Worm (Caenorhabditis elegans) whole organism, mixed stage, embryonic: Measurements from ENCODE around the gene F46B6.5.

Source experiments
- M03D4.4 ChIP-seq: sonication (generic microtip); optimal IDR thresholded peaks from 2 replicates; lab custom pipeline; 2017; ENCODE audit warnings: mild to moderate bottlenecking, missing genetic modification characterization, missing compliant biosample characterization
- blmp-1 ChIP-seq: fragments of 150-350 bp; optimal IDR thresholded peaks from 2 replicates; lab custom pipeline; 2014; ENCODE audit warnings: missing biosample characterization, missing genetic modification characterization
- ceh-43 ChIP-seq: fragments of 200-800 bp; sonication (Bioruptor generic); optimal IDR thresholded peaks from 2 replicates; lab custom pipeline; 2018; ENCODE audit warnings: mild to moderate bottlenecking, missing genetic modification characterization, moderate library complexity, missing compliant biosample characterization
- ceh-83 ChIP-seq: fragments of 200-800 bp; sonication (Bioruptor generic); optimal IDR thresholded peaks from 2 replicates; lab custom pipeline; 2018; ENCODE audit warnings: mild to moderate bottlenecking, missing genetic modification characterization, missing compliant biosample characterization
- ces-1 ChIP-seq: fragments of 150-350 bp; optimal IDR thresholded peaks from 2 replicates; lab custom pipeline; 2014; ENCODE audit warnings: missing biosample characterization, missing genetic modification reagents, missing genetic modification characterization
- cnd-1 ChIP-seq: fragments of 200-800 bp; sonication (Bioruptor generic); optimal IDR thresholded peaks from 2 replicates; lab custom pipeline; 2018; ENCODE audit warnings: mild to moderate bottlenecking, missing genetic modification characterization, missing compliant biosample characterization
- drap-1 ChIP-seq: fragments of 200-800 bp; sonication (Bioruptor generic); optimal IDR thresholded peaks from 3 replicates; lab custom pipeline; 2018; ENCODE audit warnings: mild to moderate bottlenecking, missing genetic modification characterization, missing compliant biosample characterization
- elt-1 ChIP-seq: sonication (generic microtip); optimal IDR thresholded peaks from 2 replicates; lab custom pipeline; 2017; ENCODE audit warnings: missing genetic modification characterization, mild to moderate bottlenecking, missing compliant biosample characterization, antibody characterized with exemption, moderate library complexity, borderline replicate concordance; ENCODE audit not compliant: insufficient read depth
- elt-3 ChIP-seq: fragments of 150-350 bp; optimal IDR thresholded peaks from 2 replicates; lab custom pipeline; 2014; ENCODE audit warnings: missing biosample characterization, missing genetic modification characterization
- flh-1 ChIP-seq: fragments of 200-800 bp; sonication (Bioruptor generic); optimal IDR thresholded peaks from 2 replicates; lab custom pipeline; 2018; ENCODE audit warnings: mild to moderate bottlenecking, missing genetic modification characterization, moderate library complexity, missing compliant biosample characterization
- ham-2 ChIP-seq: fragments of 200-800 bp; sonication (Bioruptor generic); optimal IDR thresholded peaks from 2 replicates; lab custom pipeline; 2018; ENCODE audit warnings: mild to moderate bottlenecking, missing genetic modification characterization, missing compliant biosample characterization
- hlh-1 ChIP-seq: fragments of 150-350 bp; optimal IDR thresholded peaks from 2 replicates; lab custom pipeline; 2014; ENCODE audit warnings: missing biosample characterization, missing genetic modification reagents, missing genetic modification characterization
- lin-13 ChIP-seq: fragments of 150-350 bp; optimal IDR thresholded peaks from 2 replicates; lab custom pipeline; 2014; ENCODE audit warnings: missing biosample characterization, missing genetic modification characterization
- lin-32 ChIP-seq: fragments of 200-800 bp; sonication (Bioruptor generic); optimal IDR thresholded peaks from 2 replicates; lab custom pipeline; 2018; ENCODE audit warnings: mild to moderate bottlenecking, missing genetic modification characterization, missing compliant biosample characterization
- lsy-2 ChIP-seq: fragments of 150-350 bp; optimal IDR thresholded peaks from 2 replicates; lab custom pipeline; 2014; ENCODE audit warnings: missing biosample characterization, missing genetic modification characterization
- mab-5 ChIP-seq: fragments of 150-350 bp; optimal IDR thresholded peaks from 2 replicates; lab custom pipeline; 2014; ENCODE audit warnings: missing biosample characterization, missing genetic modification characterization
- mep-1 ChIP-seq: fragments of 150-350 bp; optimal IDR thresholded peaks from 2 replicates; lab custom pipeline; 2017; ENCODE audit warnings: missing biosample characterization, missing genetic modification reagents, missing genetic modification characterization, inconsistent platforms
- nhr-12 ChIP-seq: fragments of 150-350 bp; optimal IDR thresholded peaks from 2 replicates; lab custom pipeline; 2014; ENCODE audit warnings: missing biosample characterization, missing genetic modification characterization
- nhr-237 ChIP-seq: fragments of 150-350 bp; optimal IDR thresholded peaks from 2 replicates; lab custom pipeline; 2014; ENCODE audit warnings: missing biosample characterization, missing genetic modification characterization
- nhr-28 ChIP-seq: fragments of 150-350 bp; optimal IDR thresholded peaks from 2 replicates; lab custom pipeline; 2014; ENCODE audit warnings: missing biosample characterization, missing genetic modification characterization
- nhr-76 ChIP-seq: sonication (generic microtip); optimal IDR thresholded peaks from 2 replicates; lab custom pipeline; 2017; ENCODE audit warnings: missing biosample characterization, missing genetic modification characterization
- pha-4 ChIP-seq: fragments of 150-350 bp; optimal IDR thresholded peaks from 2 replicates; lab custom pipeline; 2018; ENCODE audit warnings: missing biosample characterization, missing genetic modification reagents, missing genetic modification characterization
- sem-2 ChIP-seq: fragments of 200-800 bp; sonication (Bioruptor generic); optimal IDR thresholded peaks from 2 replicates; lab custom pipeline; 2018; ENCODE audit warnings: mild to moderate bottlenecking, missing genetic modification characterization, missing compliant biosample characterization
- snpc-4 ChIP-seq: fragments of 150-350 bp; optimal IDR thresholded peaks from 2 replicates; lab custom pipeline; 2014; ENCODE audit warnings: missing biosample characterization, missing genetic modification characterization
- sptf-1 ChIP-seq: sonication (generic microtip); optimal IDR thresholded peaks from 2 replicates; lab custom pipeline; 2017; ENCODE audit warnings: mild to moderate bottlenecking, missing genetic modification characterization, moderate library complexity, missing compliant biosample characterization
- tbx-8 ChIP-seq: fragments of 200-800 bp; sonication (Bioruptor generic); optimal IDR thresholded peaks from 2 replicates; lab custom pipeline; 2018; ENCODE audit warnings: mild to moderate bottlenecking, missing genetic modification characterization, moderate library complexity, missing compliant biosample characterization
- unc-120 ChIP-seq: sonication (generic microtip); optimal IDR thresholded peaks from 2 replicates; lab custom pipeline; 2017; ENCODE audit warnings: missing genetic modification characterization, missing compliant biosample characterization; ENCODE audit not compliant: poor library complexity, severe bottlenecking
- unc-39 ChIP-seq: fragments of 150-350 bp; optimal IDR thresholded peaks from 2 replicates; lab custom pipeline; 2014; ENCODE audit warnings: missing biosample characterization, missing genetic modification characterization
- unc-62 ChIP-seq: fragments of 150-350 bp; optimal IDR thresholded peaks from 2 replicates; lab custom pipeline; 2014; ENCODE audit warnings: missing biosample characterization, missing genetic modification reagents, missing genetic modification characterization
- zip-8 ChIP-seq: fragments of 150-350 bp; optimal IDR thresholded peaks from 2 replicates; lab custom pipeline; 2014; ENCODE audit warnings: missing biosample characterization, missing genetic modification characterization
- ztf-11 ChIP-seq: fragments of 150-350 bp; optimal IDR thresholded peaks from 2 replicates; lab custom pipeline; 2014; ENCODE audit warnings: missing biosample characterization, missing genetic modification characterization

The F46B6.5 gene

DNA sequence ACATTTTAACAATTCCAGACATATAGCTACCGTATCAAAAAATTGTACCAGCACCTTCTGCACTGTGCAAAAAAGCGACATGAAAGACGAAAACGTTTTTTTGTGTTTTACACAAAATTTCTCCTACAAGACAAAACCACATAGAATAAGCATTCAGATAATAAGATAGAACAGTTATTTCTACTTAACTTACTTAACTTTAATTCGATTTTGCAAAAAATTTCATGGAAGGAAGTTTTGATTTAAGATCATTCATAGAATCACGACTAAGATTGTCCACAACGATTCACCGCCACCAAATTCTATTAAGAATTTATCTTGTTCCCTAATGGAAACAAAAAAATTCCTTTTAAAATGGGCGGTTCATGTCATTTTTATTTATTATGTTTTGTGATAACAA is 19.1 kb downstream of the F46B6.5 start:
- TF ChIP-seq ces-1 = peak; percentile 94
- no peak for TF ChIP-seq cnd-1 (tag; lab: Kevin White, UChicago)
- TF ChIP-seq sptf-1 = no peak
- TF ChIP-seq elt-3 = no peak
- no peak for TF ChIP-seq nhr-12 (tag; lab: Kevin White, UChicago)
- no peak for TF ChIP-seq lsy-2 (tag; lab: Kevin White, UChicago)
- no peak for TF ChIP-seq tbx-8 (GFP tag; lab: Kevin White, UChicago)
- TF ChIP-seq sem-2 = no peak

DNA sequence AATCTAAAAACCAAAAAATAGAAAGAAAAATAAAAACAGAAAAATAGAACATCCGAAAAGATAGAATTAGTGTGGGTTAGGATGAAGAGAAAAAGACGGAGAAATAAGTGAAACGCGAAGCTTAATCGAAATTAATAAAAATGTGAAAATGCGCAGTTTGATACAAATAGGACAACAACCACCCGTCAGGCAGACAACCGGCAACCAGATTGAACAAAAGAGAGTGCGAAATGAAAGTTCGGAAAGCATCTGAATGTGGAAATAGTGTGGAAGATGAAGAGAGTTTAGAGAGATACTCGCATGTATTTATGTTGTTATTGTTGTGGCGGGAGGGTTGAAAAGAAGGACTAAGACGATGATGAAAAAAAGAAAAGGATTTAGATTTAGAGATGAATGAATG is 24.4 kb downstream of the F46B6.5 start:
- TF ChIP-seq mep-1 (no peak), ztf-11 (tag; lab: Kevin White, UChicago) (no peak), blmp-1 (peak; percentile 74)
- TF ChIP-seq, all 35 proteins: peak for 1

DNA sequence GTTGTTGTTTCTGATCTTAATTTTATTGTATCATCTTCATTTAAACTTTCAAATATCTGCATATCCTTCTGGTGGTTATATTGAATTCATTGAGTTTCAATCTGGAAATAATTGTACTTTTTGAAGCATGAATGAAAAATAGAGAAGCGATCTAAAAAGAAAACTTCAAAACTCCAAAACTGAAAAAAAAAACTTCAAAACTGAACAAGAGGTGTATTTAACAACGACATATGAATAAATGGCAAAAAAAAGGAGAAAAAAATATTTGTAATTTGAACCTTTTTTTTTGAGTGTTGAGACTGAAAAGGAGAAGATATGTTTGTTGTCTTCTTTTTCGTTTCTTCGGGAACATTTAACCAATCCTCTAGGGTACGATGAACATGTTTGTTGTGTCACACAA is 25.0 kb downstream of the F46B6.5 start, which contains the start of gene F58E6.11:
Gene F58E6.11 (minus strand): TSS at position 101 of the 400 bp plus-strand sequence.
- TF ChIP-seq elt-1 (tag; lab: Kevin White, UChicago) (no peak), nhr-237 (tag; lab: Kevin White, UChicago) (no peak), nhr-76 (tag; lab: Kevin White, UChicago) (no peak), unc-62 (no peak), nhr-12 (tag; lab: Kevin White, UChicago) (no peak), mep-1 (no peak), lin-13 (no peak), blmp-1 (no peak)

DNA sequence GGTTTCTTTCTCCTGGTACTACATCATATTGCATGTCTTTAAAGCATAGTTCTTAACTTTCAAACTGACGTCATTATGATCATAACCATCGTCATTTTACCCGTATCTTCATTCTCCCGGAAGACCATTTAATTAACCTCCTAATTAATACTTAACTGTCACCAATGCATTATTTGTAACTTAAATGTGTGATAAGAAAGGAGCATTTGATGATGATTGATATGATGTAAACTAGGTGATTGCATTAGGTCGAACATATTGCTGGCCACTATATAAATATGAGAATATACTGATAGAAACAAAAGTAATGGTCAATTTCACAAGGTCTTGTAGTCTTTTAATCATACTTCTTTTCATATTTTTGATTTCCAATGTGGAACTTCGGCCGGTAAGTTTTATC is 26.6 kb downstream of the F46B6.5 start, which contains the start of gene hrg-3:
Gene hrg-3 (plus strand): TSS at position 227 of the 400 bp plus-strand sequence.
- TF ChIP-seq ceh-43 (no peak), elt-1 (tag; lab: Kevin White, UChicago) (no peak), sptf-1 (no peak), drap-1 (no peak), zip-8 (tag; lab: Kevin White, UChicago) (no peak), tbx-8 (GFP tag; lab: Kevin White, UChicago) (no peak), mab-5 (tag; lab: Kevin White, UChicago) (no peak), lin-32 (GFP tag; lab: Kevin White, UChicago) (no peak), hlh-1 (no peak), nhr-237 (tag; lab: Kevin White, UChicago) (no peak), blmp-1 (no peak), nhr-76 (tag; lab: Kevin White, UChicago) (no peak)

DNA sequence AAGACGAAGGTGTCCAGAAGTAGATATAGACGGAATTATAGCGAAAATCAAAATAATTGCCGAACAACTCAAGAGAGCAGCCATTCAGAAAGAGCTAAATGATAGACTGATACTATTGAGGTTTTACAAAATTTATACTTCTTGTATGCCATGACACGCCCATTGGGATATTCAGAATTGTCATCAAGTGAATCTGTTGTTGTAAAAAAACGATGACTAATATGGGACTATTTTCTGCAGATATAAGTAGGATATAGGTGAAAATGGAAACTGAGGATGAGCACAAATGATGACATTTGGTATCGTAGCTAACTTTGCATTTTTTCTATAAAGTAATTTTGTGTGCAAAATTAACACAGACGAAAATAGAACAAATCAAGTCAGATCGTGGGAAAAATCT is 27.1 kb downstream of the F46B6.5 start, which contains the start of gene F58E6.8:
Gene F58E6.8 (minus strand): TSS at position 101 of the 400 bp plus-strand sequence.
- no peak for TF ChIP-seq ham-2 (GFP tag; lab: Kevin White, UChicago)
- TF ChIP-seq pha-4 = no peak
- no peak for TF ChIP-seq nhr-76 (tag; lab: Kevin White, UChicago)
- no peak for TF ChIP-seq elt-1 (tag; lab: Kevin White, UChicago)
- TF ChIP-seq cnd-1 (tag; lab: Kevin White, UChicago) = no peak
- no peak for TF ChIP-seq nhr-12 (tag; lab: Kevin White, UChicago)
- TF ChIP-seq ceh-83 = no peak
- no peak for TF ChIP-seq mep-1
- no peak for TF ChIP-seq ces-1
- no peak for TF ChIP-seq lin-32 (GFP tag; lab: Kevin White, UChicago)
- no peak for TF ChIP-seq flh-1
- TF ChIP-seq zip-8 (tag; lab: Kevin White, UChicago) = no peak
- TF ChIP-seq ztf-11 (tag; lab: Kevin White, UChicago) = no peak
- TF ChIP-seq sptf-1 = no peak

DNA sequence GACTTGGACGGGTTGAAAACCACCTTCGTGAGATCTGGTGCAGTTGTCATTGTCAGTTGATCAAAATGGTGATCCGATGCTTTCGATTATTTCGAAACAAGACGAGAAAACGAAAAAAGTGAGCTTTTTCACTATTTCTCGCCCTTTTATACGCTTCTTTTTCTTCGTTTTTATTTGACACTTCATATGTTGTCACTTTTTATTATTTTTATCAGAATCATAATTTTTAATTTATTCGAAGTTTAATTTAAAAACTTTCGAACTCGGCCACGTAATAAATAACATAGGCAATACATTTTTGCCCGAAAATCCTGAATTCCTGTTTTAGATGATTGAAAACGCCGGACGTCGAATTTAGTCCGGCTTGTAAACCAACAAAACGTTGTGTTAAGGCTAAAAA is 28.4 kb downstream of the F46B6.5 start, which contains the start of gene F58E6.5:
Gene F58E6.5 (minus strand): TSS at position 101 of the 400 bp plus-strand sequence.
- TF ChIP-seq nhr-28 (tag; lab: Kevin White, UChicago) (no peak), nhr-12 (tag; lab: Kevin White, UChicago) (no peak), blmp-1 (no peak), lin-13 (no peak), sem-2 (no peak), lin-32 (GFP tag; lab: Kevin White, UChicago) (no peak), mep-1 (no peak), unc-39 (tag; lab: Kevin White, UChicago) (no peak), M03D4.4 (tag; lab: Kevin White, UChicago) (no peak), hlh-1 (no peak), snpc-4 (tag; lab: Kevin White, UChicago) (no peak), lsy-2 (tag; lab: Kevin White, UChicago) (no peak), unc-120 (no peak)
